Fruit fly (Drosophila melanogaster) whole organism, embryonic: Measurements from ENCODE around the gene CG31224.

Experiments used
- ATbp ChIP-seq: fragments of 200-800 bp; sonication (Bioruptor generic); optimal IDR thresholded peaks from 2 replicates; lab custom pipeline; 2017; ENCODE audit warnings: missing biosample characterization, mild to moderate bottlenecking, missing genetic modification characterization, missing genetic modification reagents
- Atf-2 ChIP-seq: fragments of 200-800 bp; sonication (Bioruptor generic); optimal IDR thresholded peaks from 2 replicates; lab custom pipeline; 2016; ENCODE audit warnings: missing biosample characterization, missing genetic modification characterization
- Atf6 ChIP-seq: fragments of 200-800 bp; sonication (Bioruptor generic); IDR thresholded peaks from 2 replicates; pipeline ENCODE4 v1.3.6; 2022; ENCODE audit warnings: missing biosample characterization, missing genetic modification characterization
- CG10979 ChIP-seq: fragments of 200-800 bp; sonication (Bioruptor generic); optimal IDR thresholded peaks from 2 replicates; lab custom pipeline; 2018; ENCODE audit warnings: missing biosample characterization, mild to moderate bottlenecking, missing genetic modification characterization, moderate library complexity
- CG11398 ChIP-seq: fragments of 200-800 bp; sonication (Bioruptor generic); optimal IDR thresholded peaks from 2 replicates; lab custom pipeline; 2016; ENCODE audit warnings: missing biosample characterization, missing genetic modification characterization
- CG13296 ChIP-seq: fragments of 200-800 bp; sonication (Bioruptor generic); optimal IDR thresholded peaks from 3 replicates; lab custom pipeline; 2018; ENCODE audit warnings: missing biosample characterization, mild to moderate bottlenecking, missing genetic modification characterization
- CG15011 ChIP-seq: fragments of 200-800 bp; sonication (Bioruptor generic); optimal IDR thresholded peaks from 3 replicates; lab custom pipeline; 2018; ENCODE audit warnings: missing biosample characterization, mild to moderate bottlenecking, missing genetic modification characterization
- CG17361 ChIP-seq: fragments of 200-800 bp; sonication (Bioruptor generic); IDR thresholded peaks from 3 replicates; pipeline ENCODE4 v1.3.6; 2022; ENCODE audit warnings: missing biosample characterization, missing genetic modification characterization
- CG17829 ChIP-seq: fragments of 200-800 bp; optimal IDR thresholded peaks from 2 replicates; lab custom pipeline; 2019; ENCODE audit warnings: missing biosample characterization, mild to moderate bottlenecking, missing genetic modification characterization, moderate library complexity
- CG2712 ChIP-seq: fragments of 200-800 bp; optimal IDR thresholded peaks from 3 replicates; lab custom pipeline; 2019; ENCODE audit warnings: missing biosample characterization, mild to moderate bottlenecking, missing genetic modification characterization, moderate library complexity
- CG2875 ChIP-seq: fragments of 200-800 bp; sonication (Bioruptor generic); optimal IDR thresholded peaks from 2 replicates; lab custom pipeline; 2017; ENCODE audit warnings: missing biosample characterization, mild to moderate bottlenecking, missing genetic modification characterization, missing genetic modification reagents
- CG31388 ChIP-seq: fragments of 200-800 bp; sonication (Bioruptor generic); optimal IDR thresholded peaks from 2 replicates; lab custom pipeline; 2016; ENCODE audit warnings: missing biosample characterization, missing genetic modification characterization
- CG34376 ChIP-seq: fragments of 200-800 bp; sonication (Bioruptor generic); optimal IDR thresholded peaks from 2 replicates; lab custom pipeline; 2018; ENCODE audit warnings: missing biosample characterization, mild to moderate bottlenecking, missing genetic modification characterization
- CG4328 ChIP-seq: fragments of 200-800 bp; sonication (Bioruptor generic); optimal IDR thresholded peaks from 3 replicates; lab custom pipeline; 2017; ENCODE audit warnings: missing biosample characterization, missing genetic modification reagents, missing genetic modification characterization
- CG7839 ChIP-seq: fragments of 200-800 bp; sonication (Bioruptor generic); optimal IDR thresholded peaks from 3 replicates; lab custom pipeline; 2018; ENCODE audit warnings: missing biosample characterization, mild to moderate bottlenecking, missing genetic modification characterization, moderate library complexity
- CG7963 ChIP-seq: fragments of 200-800 bp; sonication (Bioruptor generic); IDR thresholded peaks from 3 replicates; pipeline ENCODE4 v1.3.6; 2022; ENCODE audit warnings: missing biosample characterization, missing genetic modification characterization; ENCODE audit not compliant: partially characterized antibody
- CG8388 ChIP-seq: fragments of 200-800 bp; sonication (Bioruptor generic); optimal IDR thresholded peaks from 2 replicates; lab custom pipeline; 2019; ENCODE audit warnings: missing biosample characterization, mild to moderate bottlenecking, missing genetic modification characterization, moderate library complexity
- Chrac-16 ChIP-seq: fragments of 200-800 bp; sonication (Bioruptor generic); optimal IDR thresholded peaks from 3 replicates; lab custom pipeline; 2016; ENCODE audit warnings: missing biosample characterization, missing genetic modification characterization
- CoRest ChIP-seq: fragments of 200-800 bp; sonication (Bioruptor generic); optimal IDR thresholded peaks from 3 replicates; lab custom pipeline; 2018; ENCODE audit warnings: missing biosample characterization, mild to moderate bottlenecking, missing genetic modification characterization, moderate library complexity
- CrebB ChIP-seq: fragments of 200-800 bp; sonication (Bioruptor generic); optimal IDR thresholded peaks from 3 replicates; lab custom pipeline; 2018; ENCODE audit warnings: missing biosample characterization, mild to moderate bottlenecking, missing genetic modification characterization
- D19A ChIP-seq: fragments of 200-800 bp; optimal IDR thresholded peaks from 3 replicates; lab custom pipeline; 2019; ENCODE audit warnings: missing biosample characterization, mild to moderate bottlenecking, missing genetic modification characterization, moderate library complexity
- Med ChIP-seq: fragments of 200-800 bp; sonication (Bioruptor generic); peaks from one replicate; lab custom pipeline; 2016; ENCODE audit warnings: missing biosample characterization, missing genetic modification characterization, mild to moderate bottlenecking, inconsistent platforms, moderate library complexity
- Myb ChIP-seq: fragments of 200-800 bp; sonication (Bioruptor generic); optimal IDR thresholded peaks from 2 replicates; lab custom pipeline; 2016; ENCODE audit warnings: missing biosample characterization, missing genetic modification characterization
- Pdp1 ChIP-seq, 2 experiments: fragments of 200-800 bp; sonication (Bioruptor generic); optimal IDR thresholded peaks; 3 replicates each; lab custom pipeline; 2016; ENCODE audit warnings: missing biosample characterization in 2 of 2, missing genetic modification characterization in 2 of 2, mild to moderate bottlenecking in 1 of 2, moderate library complexity in 1 of 2
- Sry-β ChIP-seq: fragments of 200-800 bp; sonication (Bioruptor generic); optimal IDR thresholded peaks from 2 replicates; lab custom pipeline; 2018; ENCODE audit warnings: missing biosample characterization, mild to moderate bottlenecking, missing genetic modification characterization, moderate library complexity
- Xrp1 ChIP-seq: fragments of 200-800 bp; sonication (Bioruptor generic); IDR thresholded peaks from 2 replicates; pipeline ENCODE4 v1.3.6; 2022; ENCODE audit warnings: missing biosample characterization, missing genetic modification characterization
- ab ChIP-seq: fragments of 200-800 bp; sonication (Bioruptor generic); optimal IDR thresholded peaks from 2 replicates; lab custom pipeline; 2016; ENCODE audit warnings: missing biosample characterization, missing genetic modification characterization
- al ChIP-seq: fragments of 200-800 bp; sonication (Bioruptor generic); IDR thresholded peaks from 2 replicates; pipeline ENCODE4 v1.3.6; 2022; ENCODE audit warnings: missing biosample characterization, missing genetic modification characterization
- bcd ChIP-seq: fragments of 200-800 bp; sonication (Bioruptor generic); optimal IDR thresholded peaks from 2 replicates; lab custom pipeline; 2017; ENCODE audit warnings: missing biosample characterization, mild to moderate bottlenecking, missing genetic modification characterization
- bowl ChIP-seq: fragments of 200-800 bp; sonication (Bioruptor generic); IDR thresholded peaks from 2 replicates; pipeline ENCODE4 v1.3.6; 2022; ENCODE audit warnings: missing biosample characterization, missing genetic modification characterization
- chif ChIP-seq, 2 experiments: fragments of 200-800 bp; sonication (Bioruptor generic); optimal IDR thresholded peaks; 3 replicates each; lab custom pipeline; 2016; ENCODE audit warnings: missing biosample characterization in 2 of 2, missing genetic modification characterization in 2 of 2
- croc ChIP-seq: fragments of 200-800 bp; sonication (Bioruptor generic); conservative IDR thresholded peaks from 3 replicates; pipeline ENCODE4 v1.3.6; 2022; ENCODE audit warnings: missing biosample characterization, missing genetic modification characterization
- danr ChIP-seq: fragments of 200-800 bp; sonication (Bioruptor generic); IDR thresholded peaks from 2 replicates; pipeline ENCODE4 v1.3.6; 2022; ENCODE audit warnings: missing biosample characterization, missing genetic modification characterization
- ems ChIP-seq: fragments of 200-800 bp; sonication (Bioruptor generic); optimal IDR thresholded peaks from 3 replicates; lab custom pipeline; 2016; ENCODE audit warnings: missing biosample characterization, missing genetic modification characterization
- gce ChIP-seq: fragments of 200-800 bp; sonication (Bioruptor generic); IDR thresholded peaks from 3 replicates; pipeline ENCODE4 v1.3.6; 2022; ENCODE audit warnings: missing biosample characterization, missing genetic modification characterization
- grau ChIP-seq: fragments of 200-800 bp; optimal IDR thresholded peaks from 3 replicates; lab custom pipeline; 2019; ENCODE audit warnings: missing biosample characterization, mild to moderate bottlenecking, missing genetic modification characterization, moderate library complexity
- gro ChIP-seq: fragments of 200-800 bp; sonication (Bioruptor generic); optimal IDR thresholded peaks from 2 replicates; lab custom pipeline; 2016; ENCODE audit warnings: missing biosample characterization, missing genetic modification characterization
- klu ChIP-seq: fragments of 200-800 bp; sonication (Bioruptor generic); IDR thresholded peaks from 2 replicates; pipeline ENCODE4 v1.3.6; 2022; ENCODE audit warnings: missing biosample characterization, missing genetic modification characterization
- lab ChIP-seq: fragments of 200-800 bp; sonication (Bioruptor generic); optimal IDR thresholded peaks from 3 replicates; lab custom pipeline; 2017; ENCODE audit warnings: missing biosample characterization, missing genetic modification characterization, mild to moderate bottlenecking, moderate library complexity, missing genetic modification reagents
- oc ChIP-seq: fragments of 200-800 bp; sonication (Bioruptor generic); optimal IDR thresholded peaks from 2 replicates; lab custom pipeline; 2018; ENCODE audit warnings: missing biosample characterization, mild to moderate bottlenecking, missing genetic modification characterization, moderate library complexity
- row ChIP-seq: fragments of 200-800 bp; sonication (Bioruptor generic); IDR thresholded peaks from 3 replicates; pipeline ENCODE4 v1.3.6; 2022; ENCODE audit warnings: missing biosample characterization, missing genetic modification characterization
- sd ChIP-seq: fragments of 200-800 bp; sonication (Bioruptor generic); optimal IDR thresholded peaks from 3 replicates; lab custom pipeline; 2018; ENCODE audit warnings: missing biosample characterization, mild to moderate bottlenecking, missing genetic modification characterization, moderate library complexity
- tap ChIP-seq: fragments of 200-800 bp; optimal IDR thresholded peaks from 3 replicates; lab custom pipeline; 2019; ENCODE audit warnings: missing biosample characterization, mild to moderate bottlenecking, missing genetic modification characterization, moderate library complexity
- tgo ChIP-seq: fragments of 200-800 bp; sonication (Bioruptor generic); IDR thresholded peaks from 3 replicates; pipeline ENCODE4 v1.3.6; 2022; ENCODE audit warnings: missing biosample characterization, missing genetic modification characterization
- tx ChIP-seq: fragments of 200-800 bp; sonication (Bioruptor generic); optimal IDR thresholded peaks from 2 replicates; lab custom pipeline; 2016; ENCODE audit warnings: missing biosample characterization, missing genetic modification characterization
- z ChIP-seq: fragments of 200-800 bp; sonication (Bioruptor generic); IDR thresholded peaks from 3 replicates; pipeline ENCODE4 v1.3.6; 2022; ENCODE audit warnings: missing biosample characterization, missing genetic modification characterization
- zfh1 ChIP-seq: fragments of 200-800 bp; sonication (Bioruptor generic); IDR thresholded peaks from 3 replicates; pipeline ENCODE4 v1.3.6; 2022; ENCODE audit warnings: missing biosample characterization, missing genetic modification characterization

Gene CG31224

DNA sequence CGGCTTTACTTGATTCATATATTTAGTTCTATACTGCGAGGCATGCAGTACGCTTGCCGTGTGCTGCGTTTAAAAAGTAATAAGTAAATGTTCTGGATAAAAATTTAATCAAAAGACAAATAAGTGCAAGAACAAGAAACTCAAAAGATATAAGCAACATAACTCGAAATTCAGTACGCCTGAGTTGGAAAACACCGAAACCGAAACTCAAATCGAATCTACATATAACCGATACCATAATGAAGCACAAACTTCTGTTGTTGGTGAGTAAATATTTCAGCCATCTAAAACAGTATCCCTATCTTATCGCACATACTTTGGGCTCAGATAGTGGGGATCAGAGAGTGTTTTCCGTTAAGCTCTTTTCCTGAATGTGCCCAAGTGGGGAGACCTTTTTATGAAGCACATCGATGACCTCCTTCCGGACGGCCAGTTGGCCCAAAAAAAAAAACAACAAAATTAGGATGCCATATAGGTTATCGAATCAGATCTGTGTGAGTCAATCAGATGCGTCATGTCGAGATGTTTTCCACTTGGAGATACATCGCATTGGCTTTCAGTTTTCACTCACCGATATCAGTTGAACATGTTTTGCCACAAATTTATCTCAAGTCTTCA, 12.1 kb upstream of the CG31224 start, which contains the start of gene CG31230 (continued):
- TF ChIP-seq Atf-2 (GFP tag; lab: Kevin White, UChicago) (no peak), danr (GFP tag; lab: Robert Waterston, UW) (no peak), CG7963 (GFP tag; lab: Robert Waterston, UW) (no peak), CG34376 (GFP tag; lab: Kevin White, UChicago) (peak; percentile 11), ems (GFP tag; lab: Kevin White, UChicago) (no peak), tap (no peak), sd (tag; lab: Kevin White, UChicago) (peak; percentile 94), Chrac-16 (no peak), D19A (tag; lab: Kevin White, UChicago) (no peak)

DNA sequence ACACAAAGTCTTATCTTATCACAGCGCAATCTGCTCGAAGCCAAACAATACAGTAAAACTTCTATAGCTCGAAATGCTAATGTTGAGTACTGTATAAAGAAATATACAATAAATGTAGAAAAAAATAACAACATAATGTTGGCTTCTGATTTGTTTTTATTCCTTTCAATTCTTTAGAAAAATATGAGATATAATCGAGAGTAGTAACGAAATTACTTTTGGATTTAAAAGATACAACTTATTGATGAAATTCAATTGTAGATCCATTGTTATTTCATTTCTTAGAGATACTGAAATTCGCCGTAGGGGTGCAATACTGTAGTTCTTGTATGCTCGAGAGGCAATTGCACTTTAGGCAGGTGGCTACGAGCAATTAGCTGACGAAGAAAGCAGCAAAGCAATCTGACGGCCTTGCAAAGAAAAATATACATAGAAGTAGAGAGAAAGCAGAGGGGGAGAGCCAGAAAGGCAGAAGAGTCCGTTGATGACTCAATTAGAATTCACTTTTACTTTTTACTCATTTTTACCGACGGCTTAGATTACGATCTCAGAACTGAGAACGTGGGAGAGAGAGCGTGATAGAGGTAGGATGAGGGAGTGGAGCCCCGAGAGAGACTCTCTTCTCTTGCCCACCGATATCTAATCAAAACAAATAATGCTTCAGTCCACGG, 11.5 kb upstream of the CG31224 start:
- TF ChIP-seq CG31388 (GFP tag; lab: Kevin White, UChicago) (no peak), Med (GFP tag; lab: Kevin White, UChicago) (peak; percentile 85), chif (GFP tag; optimal IDR thresholded peaks at IDR 0.05; lab: Kevin White, UChicago) (peak in 1 of 2 experiments; percentile 17), al (GFP tag; lab: Robert Waterston, UW) (no peak), gro (GFP tag; lab: Kevin White, UChicago) (no peak), CrebB (tag; lab: Kevin White, UChicago) (no peak), CG17361 (GFP tag; lab: Robert Waterston, UW) (peak; percentile 60; the same call in 2 of the 3 replicates), CG13296 (GFP tag; lab: Kevin White, UChicago) (peak; percentile 64), Chrac-16 (peak; percentile 1), CG7839 (tag; lab: Kevin White, UChicago) (peak; percentile 91), gce (GFP tag; lab: Robert Waterston, UW) (no peak), Xrp1 (GFP tag; lab: Robert Waterston, UW) (peak; percentile 44), bcd (GFP tag; lab: Kevin White, UChicago) (peak; percentile 2), CG2875 (no peak), Pdp1 (GFP tag; optimal IDR thresholded peaks at IDR 0.05; lab: Kevin White, UChicago) (peak in 1 of 2 experiments; percentile 51), row (peak; percentile 65), lab (GFP tag; lab: Kevin White, UChicago) (no peak), Atf6 (GFP tag; lab: Robert Waterston, UW) (no peak), CG2712 (peak; percentile 66), ATbp (peak; percentile 53), bowl (GFP tag; lab: Robert Waterston, UW) (no peak), zfh1 (GFP tag; lab: Robert Waterston, UW) (peak; percentile 40; the same call in 1 of the 3 replicates), CG15011 (GFP tag; lab: Kevin White, UChicago) (no peak), Myb (no peak), CG11398 (no peak), grau (peak; percentile 93), CG4328 (GFP tag; lab: Kevin White, UChicago) (peak; percentile 47), croc (GFP tag; lab: Robert Waterston, UW) (0 out of 3 replicates have a peak, but pooled peaks have one; percentile 28), CG8388 (peak; percentile 76), CoRest (tag; lab: Kevin White, UChicago) (peak; percentile 67), klu (peak; percentile 20; the same call in 1 of the 2 replicates), tgo (no peak), z (peak; percentile 81), oc (tag; lab: Kevin White, UChicago) (peak; percentile 3), CG10979 (tag; lab: Kevin White, UChicago) (peak; percentile 34), CG17829 (tag; lab: Kevin White, UChicago) (peak; percentile 39), tx (GFP tag; lab: Kevin White, UChicago) (no peak), Sry-β (GFP tag; lab: Kevin White, UChicago) (no peak), ab (GFP tag; lab: Kevin White, UChicago) (no peak)
